Worm (Caenorhabditis elegans) whole organism, midembryonic: ENCODE measurements around the gene dhs-20.

Experiments
- T22C8.4 ChIP-seq: fragments of 200-800 bp; sonication (Bioruptor generic); IDR thresholded peaks from 2 replicates; pipeline ENCODE4 v1.3.6; 2022; ENCODE audit warnings: missing genetic modification characterization, missing compliant biosample characterization
- flt-1 ChIP-seq: fragments of 200-800 bp; sonication (Bioruptor generic); IDR thresholded peaks from 2 replicates; pipeline ENCODE4 v1.3.6; 2022; ENCODE audit warnings: missing genetic modification characterization, missing compliant biosample characterization
- klf-2 ChIP-seq: fragments of 200-800 bp; sonication (Bioruptor generic); conservative IDR thresholded peaks from 2 replicates; pipeline ENCODE4 v1.3.6; 2022; ENCODE audit warnings: missing genetic modification reagents, missing genetic modification characterization, missing compliant biosample characterization
- med-1 ChIP-seq: sonication (generic microtip); optimal IDR thresholded peaks from 2 replicates; lab custom pipeline; 2017; ENCODE audit warnings: missing genetic modification characterization, mild to moderate bottlenecking, missing compliant biosample characterization, antibody characterized with exemption, missing genetic modification reagents; ENCODE audit not compliant: insufficient read depth
- tab-1 ChIP-seq: fragments of 200-800 bp; sonication (Bioruptor generic); IDR thresholded peaks from 2 replicates; pipeline ENCODE4 v1.3.6; 2022; ENCODE audit warnings: missing genetic modification characterization, missing compliant biosample characterization
- ztf-23 ChIP-seq: fragments of 200-800 bp; sonication (Bioruptor generic); IDR thresholded peaks from 2 replicates; pipeline ENCODE4 v1.3.6; 2022; ENCODE audit warnings: missing genetic modification reagents, missing genetic modification characterization, missing compliant biosample characterization
- ztf-29 ChIP-seq: fragments of 200-800 bp; sonication (Bioruptor generic); IDR thresholded peaks from 2 replicates; pipeline ENCODE4 v1.3.6; 2022; ENCODE audit warnings: missing genetic modification reagents, missing genetic modification characterization, missing compliant biosample characterization

DNA sequence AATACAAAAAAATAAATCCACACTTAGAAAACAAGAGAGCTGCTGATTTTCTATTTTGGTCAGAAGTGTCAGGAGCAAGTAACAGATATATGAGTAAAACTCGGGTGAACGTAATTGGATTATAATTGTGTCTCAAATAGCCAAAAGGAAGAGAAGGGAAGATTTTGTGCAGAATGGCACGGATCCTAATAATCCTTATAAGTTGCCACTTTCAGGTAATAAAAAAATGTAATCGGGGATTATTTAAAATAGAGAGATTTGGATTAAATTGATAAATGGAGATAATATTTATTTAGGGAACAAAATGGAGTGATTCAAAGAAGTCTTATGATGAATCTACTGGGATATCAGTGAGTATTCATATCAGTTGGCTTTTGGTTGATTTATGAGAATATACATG, 20.6 kb upstream of the dhs-20 start:
- TF ChIP-seq flt-1 (GFP tag; lab: Robert Waterston, UW) (no peak), klf-2 (GFP tag; lab: Robert Waterston, UW) (no peak), ztf-23 (no peak), med-1 (GFP tag; lab: Kevin White, UChicago) (no peak), T22C8.4 (GFP tag; lab: Robert Waterston, UW) (no peak), tab-1 (GFP tag; lab: Robert Waterston, UW) (no peak), ztf-29 (no peak)
